Worm (Caenorhabditis elegans) whole organism, L3 larva: ENCODE measurements around the gene fis-2.

Experiments used
- R02D3.7 ChIP-seq: fragments of 150-350 bp; optimal IDR thresholded peaks from 2 replicates; lab custom pipeline; 2014; ENCODE audit warnings: missing biosample characterization, missing genetic modification characterization
- ZK546.5 ChIP-seq: sonication (generic microtip); optimal IDR thresholded peaks from 2 replicates; lab custom pipeline; 2017; ENCODE audit warnings: missing biosample characterization, missing genetic modification characterization
- aly-2 ChIP-seq: fragments of 150-350 bp; optimal IDR thresholded peaks from 2 replicates; lab custom pipeline; 2014; ENCODE audit warnings: missing biosample characterization, missing genetic modification characterization
- ama-1 ChIP-seq: fragments of 150-350 bp; optimal IDR thresholded peaks from 2 replicates; lab custom pipeline; 2018
- ceh-16 ChIP-seq: sonication (generic microtip); optimal IDR thresholded peaks from 2 replicates; lab custom pipeline; 2017; ENCODE audit warnings: missing biosample characterization, missing genetic modification characterization
- ceh-82 ChIP-seq: fragments of 150-350 bp; optimal IDR thresholded peaks from 2 replicates; lab custom pipeline; 2014; ENCODE audit warnings: missing biosample characterization, missing genetic modification characterization
- ceh-9 ChIP-seq: sonication (generic microtip); optimal IDR thresholded peaks from 2 replicates; lab custom pipeline; 2018; ENCODE audit warnings: missing biosample characterization, missing genetic modification characterization
- egl-27 ChIP-seq: sonication (generic microtip); optimal IDR thresholded peaks from 4 replicates; lab custom pipeline; 2017; ENCODE audit warnings: missing biosample characterization, missing genetic modification reagents, missing genetic modification characterization
- egl-5 ChIP-seq: fragments of 150-350 bp; optimal IDR thresholded peaks from 2 replicates; lab custom pipeline; 2017; ENCODE audit warnings: missing biosample characterization, missing genetic modification reagents, missing genetic modification characterization, inconsistent platforms
- elt-2 ChIP-seq: sonication (generic microtip); optimal IDR thresholded peaks from 2 replicates; lab custom pipeline; 2016; ENCODE audit warnings: missing genetic modification reagents, mild to moderate bottlenecking, missing genetic modification characterization, missing compliant biosample characterization
- elt-3 ChIP-seq, 3 experiments: fragments of 150-350 bp in 1 of 3; sonication (generic microtip) in 2 of 3; optimal IDR thresholded peaks; 2 replicates in 2 of 3; 4 replicates in 1 of 3; lab custom pipeline; 2014 to 2017; ENCODE audit warnings: missing biosample characterization in 3 of 3, missing genetic modification characterization in 3 of 3
- eor-1 ChIP-seq, 2 experiments: fragments of 150-350 bp; optimal IDR thresholded peaks; 2 replicates each; lab custom pipeline; 2014 to 2018; ENCODE audit warnings: missing biosample characterization in 2 of 2, missing genetic modification characterization in 2 of 2
- fkh-10 ChIP-seq: sonication (generic microtip); optimal IDR thresholded peaks from 2 replicates; lab custom pipeline; 2017; ENCODE audit warnings: missing biosample characterization, missing genetic modification reagents, missing genetic modification characterization
- fkh-2 ChIP-seq: fragments of 150-350 bp; optimal IDR thresholded peaks from 2 replicates; lab custom pipeline; 2014; ENCODE audit warnings: missing biosample characterization, missing genetic modification reagents, missing genetic modification characterization
- fos-1 ChIP-seq: fragments of 150-350 bp; optimal IDR thresholded peaks from 2 replicates; lab custom pipeline; 2014; ENCODE audit warnings: missing biosample characterization, missing genetic modification characterization
- hmg-11 ChIP-seq: sonication (generic microtip); optimal IDR thresholded peaks from 2 replicates; lab custom pipeline; 2016; ENCODE audit warnings: missing genetic modification characterization, missing compliant biosample characterization
- jun-1 ChIP-seq: fragments of 150-350 bp; optimal IDR thresholded peaks from 2 replicates; lab custom pipeline; 2014; ENCODE audit warnings: missing biosample characterization, missing genetic modification reagents, missing genetic modification characterization
- lin-39 ChIP-seq: fragments of 150-350 bp; optimal IDR thresholded peaks from 2 replicates; lab custom pipeline; 2018; ENCODE audit warnings: missing biosample characterization, missing genetic modification reagents, missing genetic modification characterization
- lsy-12 ChIP-seq: sonication (generic microtip); optimal IDR thresholded peaks from 2 replicates; lab custom pipeline; 2016; ENCODE audit warnings: mild to moderate bottlenecking, missing genetic modification characterization, missing compliant biosample characterization
- mdl-1 ChIP-seq: fragments of 150-350 bp; optimal IDR thresholded peaks from 2 replicates; lab custom pipeline; 2014; ENCODE audit warnings: missing biosample characterization, missing genetic modification characterization
- nfya-1 ChIP-seq: sonication (generic microtip); optimal IDR thresholded peaks from 2 replicates; lab custom pipeline; 2017; ENCODE audit warnings: missing genetic modification characterization, mild to moderate bottlenecking, missing compliant biosample characterization, antibody characterized with exemption, moderate library complexity; ENCODE audit not compliant: insufficient read depth
- nhr-11 ChIP-seq: fragments of 150-350 bp; optimal IDR thresholded peaks from 2 replicates; lab custom pipeline; 2014; ENCODE audit warnings: missing biosample characterization, missing genetic modification characterization
- nhr-12 ChIP-seq: fragments of 150-350 bp; optimal IDR thresholded peaks from 2 replicates; lab custom pipeline; 2014; ENCODE audit warnings: missing biosample characterization, missing genetic modification characterization
- nhr-25 ChIP-seq: sonication (generic microtip); optimal IDR thresholded peaks from 2 replicates; lab custom pipeline; 2017; ENCODE audit warnings: missing biosample characterization, missing genetic modification characterization
- nhr-28 ChIP-seq: fragments of 150-350 bp; optimal IDR thresholded peaks from 2 replicates; lab custom pipeline; 2014; ENCODE audit warnings: missing biosample characterization, missing genetic modification characterization
- nhr-43 ChIP-seq: sonication (generic microtip); optimal IDR thresholded peaks from 2 replicates; lab custom pipeline; 2016; ENCODE audit warnings: mild to moderate bottlenecking, missing genetic modification characterization, missing compliant biosample characterization; ENCODE audit not compliant: poor library complexity, severe bottlenecking
- nhr-67 ChIP-seq: fragments of 150-350 bp; optimal IDR thresholded peaks from 2 replicates; lab custom pipeline; 2014; ENCODE audit warnings: missing biosample characterization, missing genetic modification characterization
- nhr-76 ChIP-seq: fragments of 150-350 bp; sonication (generic microtip); optimal IDR thresholded peaks from 5 replicates; lab custom pipeline; 2014; ENCODE audit warnings: missing biosample characterization, missing genetic modification characterization
- nhr-77 ChIP-seq: fragments of 150-350 bp; optimal IDR thresholded peaks from 2 replicates; lab custom pipeline; 2014; ENCODE audit warnings: missing biosample characterization, missing genetic modification characterization
- pha-4 ChIP-seq: fragments of 150-350 bp; optimal IDR thresholded peaks from 2 replicates; lab custom pipeline; 2014; ENCODE audit warnings: missing biosample characterization, missing genetic modification reagents, missing genetic modification characterization
- pqm-1 ChIP-seq: fragments of 150-350 bp; optimal IDR thresholded peaks from 2 replicates; lab custom pipeline; 2017; ENCODE audit warnings: missing biosample characterization, missing genetic modification characterization, inconsistent platforms
- skn-1 ChIP-seq: fragments of 150-350 bp; optimal IDR thresholded peaks from 2 replicates; lab custom pipeline; 2014; ENCODE audit warnings: missing biosample characterization, missing genetic modification characterization
- snpc-4 ChIP-seq: fragments of 150-350 bp; optimal IDR thresholded peaks from 2 replicates; lab custom pipeline; 2014; ENCODE audit warnings: missing biosample characterization, missing genetic modification characterization
- unc-62 ChIP-seq: fragments of 150-350 bp; sonication (generic microtip); optimal IDR thresholded peaks from 4 replicates; lab custom pipeline; 2014; ENCODE audit warnings: missing biosample characterization, missing genetic modification reagents, missing genetic modification characterization
- zag-1 ChIP-seq: fragments of 150-350 bp; optimal IDR thresholded peaks from 2 replicates; lab custom pipeline; 2014; ENCODE audit warnings: missing biosample characterization, missing genetic modification characterization

fis-2 gene

ce11 chrX:8247088-8247487 is 37.9 kb downstream of the fis-2 start:
- TF ChIP-seq ceh-9 (tag; lab: Kevin White, UChicago) (no peak), R02D3.7 (tag; lab: Kevin White, UChicago) (no peak), zag-1 (tag; lab: Kevin White, UChicago) (no peak), fkh-10 (GFP tag; lab: Kevin White, UChicago) (no peak), nhr-28 (tag; lab: Kevin White, UChicago) (no peak), nhr-67 (tag; lab: Kevin White, UChicago) (no peak), nhr-76 (no peak), mdl-1 (tag; lab: Kevin White, UChicago) (no peak), aly-2 (tag; lab: Kevin White, UChicago) (no peak), ceh-16 (tag; lab: Kevin White, UChicago) (no peak), fos-1 (tag; lab: Kevin White, UChicago) (no peak)

ce11 chrX:8246126-8246525 is 38.9 kb downstream of the fis-2 start, which contains the start of gene kqt-2:
Gene kqt-2 (minus strand): TSS chrX:8246369.
- peak; percentile 74 for TF ChIP-seq pqm-1 (tag; lab: Kevin White, UChicago)
- TF ChIP-seq pha-4 (tag; lab: Kevin White, UChicago): peak; percentile 25
- peak; percentile 84 for TF ChIP-seq elt-2 (tag; lab: Kevin White, UChicago)
- TF ChIP-seq egl-27 (tag; lab: Kevin White, UChicago): no peak

DNA sequence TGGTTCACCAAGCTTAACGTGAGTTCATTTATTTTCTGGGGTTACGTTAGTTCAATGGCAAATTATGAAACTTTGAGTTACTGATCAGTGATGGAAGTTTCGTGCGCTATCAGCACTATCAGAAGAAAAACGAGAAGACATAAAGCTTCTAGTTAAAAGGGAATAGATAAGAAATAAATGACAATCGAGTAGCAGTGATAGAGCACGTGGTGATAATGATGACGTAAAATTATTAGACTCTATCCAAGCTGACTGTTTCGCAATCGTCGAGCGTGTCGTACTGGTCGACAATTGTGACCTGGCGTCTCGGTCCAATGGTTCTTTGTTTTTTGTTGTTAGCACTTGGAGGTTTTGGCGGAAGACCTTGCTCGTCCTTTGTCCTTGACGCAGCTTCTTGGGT is 41.9 kb downstream of the fis-2 start:
- no peak for TF ChIP-seq skn-1
- TF ChIP-seq elt-2 (tag; lab: Kevin White, UChicago): peak; percentile 97
- TF ChIP-seq mdl-1 (tag; lab: Kevin White, UChicago): peak; percentile 2
- TF ChIP-seq jun-1: peak; percentile 86
- TF ChIP-seq pha-4 (tag; lab: Kevin White, UChicago): peak; percentile 61
- TF ChIP-seq pqm-1 (tag; lab: Kevin White, UChicago): peak; percentile 99
- TF ChIP-seq nhr-77 (tag; lab: Kevin White, UChicago): no peak

DNA sequence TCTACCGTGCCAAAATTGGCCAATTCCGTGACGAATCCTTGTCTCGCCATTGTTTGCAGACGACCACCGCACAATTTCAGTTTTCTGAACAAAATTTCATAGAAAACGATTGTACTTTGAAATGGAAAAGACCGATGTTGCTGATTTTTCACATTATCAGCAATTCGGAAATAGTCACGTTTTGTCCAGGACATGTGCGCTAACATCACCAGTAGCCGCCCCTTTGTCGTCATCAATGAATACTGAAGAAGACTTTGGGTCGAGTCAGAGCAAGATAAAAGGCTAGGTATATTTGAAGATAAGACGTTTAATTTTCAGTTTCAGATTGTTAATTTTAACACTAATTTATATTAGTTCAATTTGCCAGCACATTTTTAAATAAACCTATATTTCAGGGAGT is 43.1 kb downstream of the fis-2 start, which contains the start of gene endu-2:
Gene endu-2, plus strand, starts transcription at position 396 of the 400 bp plus-strand sequence.
- TF ChIP-seq nhr-12 (tag; lab: Kevin White, UChicago) (no peak), ceh-82 (tag; lab: Kevin White, UChicago) (no peak), pqm-1 (tag; lab: Kevin White, UChicago) (peak; percentile 78), elt-2 (tag; lab: Kevin White, UChicago) (peak; percentile 90), zag-1 (tag; lab: Kevin White, UChicago) (no peak), ZK546.5 (no peak), pha-4 (tag; lab: Kevin White, UChicago) (peak; percentile 3), ceh-16 (tag; lab: Kevin White, UChicago) (no peak), skn-1 (no peak), ama-1 (lab: Kevin White, UChicago) (no peak), hmg-11 (tag; lab: Kevin White, UChicago) (no peak), nhr-11 (tag; lab: Kevin White, UChicago) (no peak), aly-2 (tag; lab: Kevin White, UChicago) (no peak), nhr-28 (tag; lab: Kevin White, UChicago) (no peak), fos-1 (tag; lab: Kevin White, UChicago) (no peak), lsy-12 (tag; lab: Kevin White, UChicago) (no peak), eor-1 (tag; optimal IDR thresholded peaks at IDR 0.05; lab: Kevin White, UChicago) (no peak)

- TF ChIP-seq pqm-1 (tag; lab: Kevin White, UChicago) (peak; percentile 90), elt-2 (tag; lab: Kevin White, UChicago) (peak; percentile 82), jun-1 (peak; percentile 18), fkh-2 (tag; lab: Kevin White, UChicago) (no peak), R02D3.7 (tag; lab: Kevin White, UChicago) (no peak)
Observed at ce11 chrX:8238639-8239055, 46.4 kb downstream of the fis-2 start.

ce11 chrX:8236515-8236914 is 48.5 kb downstream of the fis-2 start:
- no peak for TF ChIP-seq jun-1
- no peak for TF ChIP-seq zag-1 (tag; lab: Kevin White, UChicago)
- TF ChIP-seq pha-4 (tag; lab: Kevin White, UChicago): peak; percentile 37
- no peak for TF ChIP-seq ZK546.5
- TF ChIP-seq, all 47 proteins: peak for 1

DNA sequence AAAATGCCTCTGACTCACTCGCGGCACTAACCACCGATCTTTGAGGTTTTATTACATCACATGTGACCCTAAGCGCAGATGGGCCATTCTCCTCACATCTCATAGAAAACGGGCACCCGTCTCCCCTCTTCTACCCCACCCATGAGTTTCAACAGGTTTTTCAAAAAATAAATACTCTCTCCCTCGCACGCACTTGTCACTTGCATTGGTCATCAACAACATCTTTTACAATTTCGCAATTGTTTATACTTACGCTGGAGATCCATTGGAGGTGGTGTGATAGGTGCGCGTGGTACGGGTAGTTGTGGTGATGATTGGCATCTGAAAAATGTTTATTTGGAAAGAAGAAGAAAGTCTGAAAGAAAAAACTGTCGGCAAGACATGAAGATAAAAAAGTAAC is 49.0 kb downstream of the fis-2 start, which contains the start of gene M60.4:
Gene M60.4, minus strand, starts transcription at position 321 of the 400 bp plus-strand sequence.
- peak; percentile 2 for TF ChIP-seq jun-1
- TF ChIP-seq lin-39 (tag; lab: Kevin White, UChicago): peak; percentile 65
- TF ChIP-seq snpc-4: peak; percentile 25
- peak; percentile 49 for TF ChIP-seq nfya-1
- no peak for TF ChIP-seq ceh-16 (tag; lab: Kevin White, UChicago)
- TF ChIP-seq nhr-25: peak; percentile 59
- peak in 1 of 3 experiments; percentile 42 for TF ChIP-seq elt-3 (tag; optimal IDR thresholded peaks at IDR 0.05; lab: Kevin White, UChicago)
- TF ChIP-seq egl-5 (tag; lab: Kevin White, UChicago): peak; percentile 93
- peak; percentile 17 for TF ChIP-seq nhr-43
- TF ChIP-seq mdl-1 (tag; lab: Kevin White, UChicago): peak; percentile 56
- TF ChIP-seq unc-62 (GFP tag; lab: Kevin White, UChicago): peak; percentile 79
- TF ChIP-seq ceh-9 (tag; lab: Kevin White, UChicago): no peak
- no peak for TF ChIP-seq nhr-11 (tag; lab: Kevin White, UChicago)
- no peak for TF ChIP-seq R02D3.7 (tag; lab: Kevin White, UChicago)
- peak; percentile 11 for TF ChIP-seq egl-27 (tag; lab: Kevin White, UChicago)
